Worm (Caenorhabditis elegans) whole organism, L3 larva: ENCODE results near the gene acl-9.

Experiments used
- R02D3.7 ChIP-seq: fragments of 150-350 bp; optimal IDR thresholded peaks from 2 replicates; lab custom pipeline; 2014; ENCODE audit warnings: missing biosample characterization, missing genetic modification characterization
- aly-2 ChIP-seq: fragments of 150-350 bp; optimal IDR thresholded peaks from 2 replicates; lab custom pipeline; 2014; ENCODE audit warnings: missing biosample characterization, missing genetic modification characterization
- ama-1 ChIP-seq: fragments of 150-350 bp; optimal IDR thresholded peaks from 2 replicates; lab custom pipeline; 2018
- ceh-16 ChIP-seq: sonication (generic microtip); optimal IDR thresholded peaks from 2 replicates; lab custom pipeline; 2017; ENCODE audit warnings: missing biosample characterization, missing genetic modification characterization
- ceh-28 ChIP-seq: fragments of 150-350 bp; optimal IDR thresholded peaks from 2 replicates; lab custom pipeline; 2014; ENCODE audit warnings: missing biosample characterization, missing genetic modification reagents, missing genetic modification characterization
- ceh-9 ChIP-seq: sonication (generic microtip); optimal IDR thresholded peaks from 2 replicates; lab custom pipeline; 2018; ENCODE audit warnings: missing biosample characterization, missing genetic modification characterization
- egl-5 ChIP-seq: fragments of 150-350 bp; optimal IDR thresholded peaks from 2 replicates; lab custom pipeline; 2017; ENCODE audit warnings: missing biosample characterization, missing genetic modification reagents, missing genetic modification characterization, inconsistent platforms
- elt-1 ChIP-seq: fragments of 150-350 bp; optimal IDR thresholded peaks from 2 replicates; lab custom pipeline; 2014; ENCODE audit warnings: missing biosample characterization, missing genetic modification characterization
- elt-2 ChIP-seq: sonication (generic microtip); optimal IDR thresholded peaks from 2 replicates; lab custom pipeline; 2016; ENCODE audit warnings: missing genetic modification reagents, mild to moderate bottlenecking, missing genetic modification characterization, missing compliant biosample characterization
- elt-3 ChIP-seq, 3 experiments: fragments of 150-350 bp in 1 of 3; sonication (generic microtip) in 2 of 3; optimal IDR thresholded peaks; 2 replicates in 2 of 3; 4 replicates in 1 of 3; lab custom pipeline; 2014 to 2017; ENCODE audit warnings: missing biosample characterization in 3 of 3, missing genetic modification characterization in 3 of 3
- eor-1 ChIP-seq, 2 experiments: fragments of 150-350 bp; optimal IDR thresholded peaks; 2 replicates each; lab custom pipeline; 2014 to 2018; ENCODE audit warnings: missing biosample characterization in 2 of 2, missing genetic modification characterization in 2 of 2
- fos-1 ChIP-seq: fragments of 150-350 bp; optimal IDR thresholded peaks from 2 replicates; lab custom pipeline; 2014; ENCODE audit warnings: missing biosample characterization, missing genetic modification characterization
- hmg-11 ChIP-seq: sonication (generic microtip); optimal IDR thresholded peaks from 2 replicates; lab custom pipeline; 2016; ENCODE audit warnings: missing genetic modification characterization, missing compliant biosample characterization
- lin-39 ChIP-seq: fragments of 150-350 bp; optimal IDR thresholded peaks from 2 replicates; lab custom pipeline; 2018; ENCODE audit warnings: missing biosample characterization, missing genetic modification reagents, missing genetic modification characterization
- lsy-12 ChIP-seq: sonication (generic microtip); optimal IDR thresholded peaks from 2 replicates; lab custom pipeline; 2016; ENCODE audit warnings: mild to moderate bottlenecking, missing genetic modification characterization, missing compliant biosample characterization
- mdl-1 ChIP-seq: fragments of 150-350 bp; optimal IDR thresholded peaks from 2 replicates; lab custom pipeline; 2014; ENCODE audit warnings: missing biosample characterization, missing genetic modification characterization
- mml-1 ChIP-seq: fragments of 150-350 bp; sonication (generic microtip); optimal IDR thresholded peaks from 3 replicates; lab custom pipeline; 2014; ENCODE audit warnings: missing biosample characterization, missing genetic modification characterization
- nfya-1 ChIP-seq: sonication (generic microtip); optimal IDR thresholded peaks from 2 replicates; lab custom pipeline; 2017; ENCODE audit warnings: missing genetic modification characterization, mild to moderate bottlenecking, missing compliant biosample characterization, antibody characterized with exemption, moderate library complexity; ENCODE audit not compliant: insufficient read depth
- nhr-11 ChIP-seq: fragments of 150-350 bp; optimal IDR thresholded peaks from 2 replicates; lab custom pipeline; 2014; ENCODE audit warnings: missing biosample characterization, missing genetic modification characterization
- nhr-12 ChIP-seq: fragments of 150-350 bp; optimal IDR thresholded peaks from 2 replicates; lab custom pipeline; 2014; ENCODE audit warnings: missing biosample characterization, missing genetic modification characterization
- nhr-23 ChIP-seq: fragments of 150-350 bp; optimal IDR thresholded peaks from 2 replicates; lab custom pipeline; 2014; ENCODE audit warnings: missing biosample characterization, missing genetic modification reagents, missing genetic modification characterization
- nhr-237 ChIP-seq: fragments of 150-350 bp; optimal IDR thresholded peaks from 2 replicates; lab custom pipeline; 2014; ENCODE audit warnings: missing biosample characterization, missing genetic modification characterization
- nhr-25 ChIP-seq: sonication (generic microtip); optimal IDR thresholded peaks from 2 replicates; lab custom pipeline; 2017; ENCODE audit warnings: missing biosample characterization, missing genetic modification characterization
- nhr-28 ChIP-seq: fragments of 150-350 bp; optimal IDR thresholded peaks from 2 replicates; lab custom pipeline; 2014; ENCODE audit warnings: missing biosample characterization, missing genetic modification characterization
- nhr-43 ChIP-seq: sonication (generic microtip); optimal IDR thresholded peaks from 2 replicates; lab custom pipeline; 2016; ENCODE audit warnings: mild to moderate bottlenecking, missing genetic modification characterization, missing compliant biosample characterization; ENCODE audit not compliant: poor library complexity, severe bottlenecking
- nhr-67 ChIP-seq: fragments of 150-350 bp; optimal IDR thresholded peaks from 2 replicates; lab custom pipeline; 2014; ENCODE audit warnings: missing biosample characterization, missing genetic modification characterization
- nhr-77 ChIP-seq: fragments of 150-350 bp; optimal IDR thresholded peaks from 2 replicates; lab custom pipeline; 2014; ENCODE audit warnings: missing biosample characterization, missing genetic modification characterization
- pha-4 ChIP-seq: fragments of 150-350 bp; optimal IDR thresholded peaks from 2 replicates; lab custom pipeline; 2014; ENCODE audit warnings: missing biosample characterization, missing genetic modification reagents, missing genetic modification characterization
- pqm-1 ChIP-seq: fragments of 150-350 bp; optimal IDR thresholded peaks from 2 replicates; lab custom pipeline; 2017; ENCODE audit warnings: missing biosample characterization, missing genetic modification characterization, inconsistent platforms
- sea-2 ChIP-seq: fragments of 150-350 bp; sonication (generic microtip); optimal IDR thresholded peaks from 4 replicates; lab custom pipeline; 2014; ENCODE audit warnings: missing biosample characterization, missing genetic modification reagents, missing genetic modification characterization
- skn-1 ChIP-seq: fragments of 150-350 bp; optimal IDR thresholded peaks from 2 replicates; lab custom pipeline; 2014; ENCODE audit warnings: missing biosample characterization, missing genetic modification characterization
- unc-39 ChIP-seq: sonication (generic microtip); optimal IDR thresholded peaks from 4 replicates; lab custom pipeline; 2017; ENCODE audit warnings: missing biosample characterization, missing genetic modification characterization
- ztf-4 ChIP-seq: fragments of 150-350 bp; optimal IDR thresholded peaks from 2 replicates; lab custom pipeline; 2014; ENCODE audit warnings: missing biosample characterization, missing genetic modification characterization

The acl-9 gene

ce11 chrV:6464238-6464637 is 11.2 kb downstream of the acl-9 start:
- no peak for TF ChIP-seq nhr-67 (tag; lab: Kevin White, UChicago)
- TF ChIP-seq nhr-25: no peak
- no peak for TF ChIP-seq nfya-1 (tag; lab: Kevin White, UChicago)
- TF ChIP-seq sea-2: no peak
- no peak for TF ChIP-seq ceh-16
- TF ChIP-seq aly-2 (tag; lab: Kevin White, UChicago): no peak
- TF ChIP-seq ceh-28 (tag; lab: Kevin White, UChicago): no peak
- no peak for TF ChIP-seq nhr-43 (tag; lab: Kevin White, UChicago)
- TF ChIP-seq ceh-9 (tag; lab: Kevin White, UChicago): no peak
- no peak for TF ChIP-seq hmg-11 (tag; lab: Kevin White, UChicago)
- TF ChIP-seq mdl-1: no peak
- TF ChIP-seq elt-2 (tag; lab: Kevin White, UChicago): no peak
- no peak for TF ChIP-seq ztf-4 (tag; lab: Kevin White, UChicago)
- TF ChIP-seq, all 47 proteins: peak for 0

- no peak for TF ChIP-seq eor-1 (tag; optimal IDR thresholded peaks at IDR 0.05; lab: Kevin White, UChicago)
- TF ChIP-seq nhr-23: no peak
Measured at ce11 chrV:6464765-6465164, 11.7 kb downstream of the acl-9 start, which contains the start of gene unc-83. Gene unc-83 (plus strand): TSS chrV:6465065.

DNA sequence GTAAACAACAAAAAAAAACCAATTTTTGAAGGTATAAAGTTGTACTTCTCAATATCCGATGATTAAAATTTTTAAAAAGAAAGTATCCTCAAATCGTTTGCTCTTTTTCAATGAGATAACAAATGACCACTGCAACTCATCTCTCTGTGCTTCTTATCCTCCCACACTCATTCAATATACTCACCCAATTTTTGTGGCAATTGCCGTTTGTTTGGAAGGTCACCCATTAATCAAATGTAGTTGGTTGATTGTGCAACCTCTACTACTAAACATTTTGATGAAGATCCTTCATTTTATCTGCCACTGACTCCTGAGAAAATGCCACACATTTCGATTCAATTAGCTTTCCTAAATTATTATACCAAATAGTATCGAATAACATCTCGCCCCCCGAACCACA is 14.7 kb downstream of the acl-9 start:
- TF ChIP-seq lin-39 (tag; lab: Kevin White, UChicago) (no peak), egl-5 (peak; percentile 14)
- TF ChIP-seq, all 47 proteins: peak for 1

ce11 chrV:6471208-6471607 is 18.2 kb downstream of the acl-9 start:
- TF ChIP-seq sea-2 (no peak), elt-1 (peak; percentile 56), mml-1 (no peak)

DNA sequence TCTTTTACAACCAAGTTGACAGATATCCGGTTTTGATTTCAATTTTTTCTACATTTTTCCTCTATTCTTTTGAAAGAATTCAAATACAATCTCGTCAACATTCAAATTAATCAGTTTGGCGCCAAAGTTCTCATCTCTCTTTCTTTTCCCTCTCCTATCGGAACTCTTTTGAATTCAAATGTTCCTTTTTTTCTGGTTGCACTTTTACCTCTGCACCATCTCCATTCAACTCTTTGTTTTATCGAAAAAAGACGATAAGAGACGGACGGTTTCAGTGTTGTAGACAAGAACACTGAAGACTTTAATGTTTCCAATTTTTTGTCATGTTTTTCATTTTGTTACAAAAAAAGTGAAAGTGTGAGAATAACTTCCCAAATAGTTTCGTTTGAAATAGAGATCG is 23.0 kb downstream of the acl-9 start:
- TF ChIP-seq skn-1 (peak; percentile 39), pha-4 (peak; percentile 52), pqm-1 (peak; percentile 76), elt-2 (tag; lab: Kevin White, UChicago) (peak; percentile 87), nhr-12 (no peak)

- no peak for TF ChIP-seq nhr-12
- TF ChIP-seq nhr-25: no peak
- no peak for TF ChIP-seq mdl-1
- TF ChIP-seq ama-1 (lab: Kevin White, UChicago): no peak
- TF ChIP-seq nhr-11 (tag; lab: Kevin White, UChicago): no peak
- TF ChIP-seq R02D3.7 (tag; lab: Kevin White, UChicago): no peak
- no peak for TF ChIP-seq pha-4
- TF ChIP-seq nhr-28 (tag; lab: Kevin White, UChicago): no peak
- no peak for TF ChIP-seq fos-1 (tag; lab: Kevin White, UChicago)
- TF ChIP-seq nhr-237 (tag; lab: Kevin White, UChicago): no peak
- TF ChIP-seq nhr-43 (tag; lab: Kevin White, UChicago): no peak
- no peak for TF ChIP-seq pqm-1
- no peak for TF ChIP-seq unc-39 (tag; lab: Kevin White, UChicago)
- TF ChIP-seq elt-3 (tag; optimal IDR thresholded peaks at IDR 0.05; lab: Kevin White, UChicago): no peak
- no peak for TF ChIP-seq nfya-1 (tag; lab: Kevin White, UChicago)
- TF ChIP-seq elt-2 (tag; lab: Kevin White, UChicago): no peak
- no peak for TF ChIP-seq hmg-11 (tag; lab: Kevin White, UChicago)
- TF ChIP-seq ceh-9 (tag; lab: Kevin White, UChicago): no peak
- TF ChIP-seq nhr-77: no peak
- TF ChIP-seq lsy-12 (tag; lab: Kevin White, UChicago): no peak
Measured at ce11 chrV:6485109-6485508, 32.1 kb downstream of the acl-9 start.
